Fruit fly (Drosophila melanogaster): ENCODE data around the gene GILT2.

GILT2 gene

DNA sequence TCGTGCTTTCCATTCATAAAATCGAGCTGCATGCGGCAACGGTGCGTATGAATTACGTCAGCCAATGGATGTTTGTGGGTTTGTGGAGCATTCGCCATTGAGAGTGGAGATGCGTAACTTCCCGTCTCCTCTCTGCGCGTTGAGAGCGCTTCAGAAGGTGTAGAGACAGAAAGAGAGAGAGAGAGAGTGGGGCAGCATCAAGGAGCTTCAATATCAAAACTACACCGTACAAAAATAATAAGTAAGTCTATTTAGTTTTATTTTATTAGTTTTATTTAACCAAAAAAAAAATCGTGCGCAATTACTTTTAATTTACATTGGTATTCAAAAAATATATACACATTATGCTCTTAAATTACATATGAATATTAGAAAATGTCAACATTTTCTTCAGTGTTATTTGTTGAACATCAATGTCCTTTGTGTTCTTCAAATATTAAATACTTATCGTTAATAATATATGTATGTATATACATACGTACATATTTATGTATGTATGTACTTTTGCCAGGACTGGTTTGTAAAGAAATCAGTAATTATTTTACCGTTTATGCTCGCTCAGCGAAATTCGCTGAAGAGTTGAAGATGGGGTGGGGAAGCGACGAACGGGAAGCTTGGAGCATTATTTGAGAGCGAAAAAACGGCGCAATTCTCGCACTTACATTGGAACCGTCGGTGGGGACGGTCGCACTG is 44.1 kb downstream of the GILT2 start, which contains the start of gene CG10365 (continued):
- TF ChIP-seq nau (GFP tag; optimal IDR thresholded peaks at IDR 0.05): peak; percentile 83
- TF ChIP-seq CG14014 (GFP tag; IDR thresholded peaks at IDR 0.05): peak; percentile 92
- TF ChIP-seq CG12659 (GFP tag; optimal IDR thresholded peaks at IDR 0.05): peak; percentile 93
- TF ChIP-seq CG1233 (GFP tag; optimal IDR thresholded peaks at IDR 0.05): peak; percentile 75
- peak; percentile 57 for TF ChIP-seq wor (GFP tag; IDR thresholded peaks at IDR 0.05)
- peak; percentile 67 for TF ChIP-seq kah (GFP tag; optimal IDR thresholded peaks at IDR 0.05)
- TF ChIP-seq gcm (GFP tag; optimal IDR thresholded peaks at IDR 0.05): peak; percentile 91
- no peak for TF ChIP-seq CG13287 (GFP tag; IDR thresholded peaks at IDR 0.05; ENCODE audit: partially characterized antibody)
- peak; percentile 56; the same call in 1 of the 2 replicates for TF ChIP-seq CG7372 (GFP tag; IDR thresholded peaks at IDR 0.05)
- peak; percentile 90 for TF ChIP-seq CG11695 (GFP tag; IDR thresholded peaks at IDR 0.05)
- no peak for TF ChIP-seq chn (GFP tag; optimal IDR thresholded peaks at IDR 0.05)
- peak; percentile 61 for TF ChIP-seq zen (tag; optimal IDR thresholded peaks at IDR 0.05)
- peak; percentile 77 for TF ChIP-seq Xbp1 (GFP tag; optimal IDR thresholded peaks at IDR 0.05)
- TF ChIP-seq emc (GFP tag; optimal IDR thresholded peaks at IDR 0.05): no peak
- TF ChIP-seq fd64A (GFP tag; optimal IDR thresholded peaks at IDR 0.05): no peak
- peak; percentile 92 for TF ChIP-seq Fer3 (tag; optimal IDR thresholded peaks at IDR 0.05)
- TF ChIP-seq CG17328 (GFP tag; IDR thresholded peaks at IDR 0.05): peak; percentile 85
- no peak for TF ChIP-seq CG34224 (GFP tag; IDR thresholded peaks at IDR 0.05; ENCODE audit: partially characterized antibody)
- TF ChIP-seq MESR4 (GFP tag; optimal IDR thresholded peaks at IDR 0.05): no peak
- TF ChIP-seq rib (GFP tag; IDR thresholded peaks at IDR 0.05): peak; percentile 12; the same call in 1 of the 2 replicates
- no peak for TF ChIP-seq ken (GFP tag; IDR thresholded peaks at IDR 0.05)
- no peak for TF ChIP-seq sna (GFP tag; IDR thresholded peaks at IDR 0.05; ENCODE audit: partially characterized antibody)
- peak; percentile 78 for TF ChIP-seq CG11247 (GFP tag; IDR thresholded peaks at IDR 0.05)
- peak; percentile 40 for TF ChIP-seq kay (GFP tag; optimal IDR thresholded peaks at IDR 0.05)
- peak; percentile 90 for TF ChIP-seq fd3F (GFP tag; optimal IDR thresholded peaks at IDR 0.05)
- peak; percentile 61; the same call in 1 of the 3 replicates for TF ChIP-seq ci (GFP tag; IDR thresholded peaks at IDR 0.05)
- TF ChIP-seq corto (GFP tag; optimal IDR thresholded peaks at IDR 0.05): peak; percentile 33
- peak; percentile 78 for TF ChIP-seq CG18262 (tag; optimal IDR thresholded peaks at IDR 0.05)
- TF ChIP-seq Hr78 (GFP tag; optimal IDR thresholded peaks at IDR 0.05): peak in 1 of 2 experiments; percentile 33
- peak; percentile 55 for TF ChIP-seq CG17568 (GFP tag; optimal IDR thresholded peaks at IDR 0.05)
- TF ChIP-seq pros (GFP tag; optimal IDR thresholded peaks at IDR 0.05): no peak
- peak; percentile 50; the same call in 1 of the 2 replicates for TF ChIP-seq NFAT (GFP tag; IDR thresholded peaks at IDR 0.05)
- TF ChIP-seq sr (GFP tag; IDR thresholded peaks at IDR 0.05): 0 out of 3 replicates have a peak, but pooled peaks have one; percentile 22
- TF ChIP-seq bowl (GFP tag; IDR thresholded peaks at IDR 0.05): peak; percentile 67; the same call in 1 of the 2 replicates
- TF ChIP-seq Eip74EF (GFP tag; optimal IDR thresholded peaks at IDR 0.05): peak in 1 of 2 experiments; percentile 93
- TF ChIP-seq CG8924 (tag; optimal IDR thresholded peaks at IDR 0.05): peak; percentile 85
- no peak for TF ChIP-seq CG7963 (GFP tag; IDR thresholded peaks at IDR 0.05; ENCODE audit: partially characterized antibody)
- TF ChIP-seq HLHmδ (GFP tag; optimal IDR thresholded peaks at IDR 0.05): no peak
- peak; percentile 43 for TF ChIP-seq Vsx1 (GFP tag; optimal IDR thresholded peaks at IDR 0.05)
- no peak for TF ChIP-seq CG42726 (GFP tag; IDR thresholded peaks at IDR 0.05; ENCODE audit: partially characterized antibody)
- no peak for TF ChIP-seq Lhr (GFP tag; optimal IDR thresholded peaks at IDR 0.05)
- peak; percentile 56; the same call in 1 of the 2 replicates for TF ChIP-seq E2f2 (GFP tag; IDR thresholded peaks at IDR 0.05)
- peak; percentile 70 for TF ChIP-seq CG15601 (tag; optimal IDR thresholded peaks at IDR 0.05)
- TF ChIP-seq odd (GFP tag; optimal IDR thresholded peaks at IDR 0.05): peak; percentile 76
- peak; percentile 52 for TF ChIP-seq lilli (GFP tag; optimal IDR thresholded peaks at IDR 0.05)
- peak; percentile 75 for TF ChIP-seq CG1602 (GFP tag; optimal IDR thresholded peaks at IDR 0.05)
- peak; percentile 62; the same call in 2 of the 3 replicates for TF ChIP-seq C15 (GFP tag; IDR thresholded peaks at IDR 0.05)
- TF ChIP-seq al (GFP tag; IDR thresholded peaks at IDR 0.05): peak; percentile 68
